Worm (Caenorhabditis elegans): ENCODE measurements around the gene asp-7.

DNA sequence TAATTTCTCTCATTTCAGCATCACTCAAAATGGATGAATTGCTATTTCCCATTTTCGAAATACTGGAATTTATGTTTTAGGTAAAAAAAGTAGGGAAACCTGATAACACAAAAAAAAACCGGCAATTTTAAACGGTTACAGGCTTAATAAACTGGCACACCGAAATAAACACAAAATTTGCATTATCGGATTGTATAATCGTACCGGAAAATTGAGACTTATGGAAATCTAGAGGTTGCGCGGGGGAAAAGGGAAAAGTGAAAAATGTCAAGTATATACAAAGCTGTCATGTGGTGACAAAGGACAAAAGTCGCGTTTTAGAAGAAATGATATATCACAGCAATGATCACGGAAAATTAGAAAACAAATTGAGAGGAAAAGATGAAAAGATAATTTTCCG is 11.2 kb downstream of the asp-7 start, which contains the start of gene chpf-2:
- no peak for TF ChIP-seq nhr-76 (tag; optimal IDR thresholded peaks at IDR 0.05)
- TF ChIP-seq ama-1 (optimal IDR thresholded peaks at IDR 0.05) = no peak
- no peak for TF ChIP-seq ztf-4 (tag; optimal IDR thresholded peaks at IDR 0.05)
